Worm (Caenorhabditis elegans) whole organism, early embryonic: ENCODE results near the gene lsm-4.

Source experiments
- B0310.2 ChIP-seq: sonication (generic microtip); optimal IDR thresholded peaks from 2 replicates; lab custom pipeline; 2016; ENCODE audit warnings: mild to moderate bottlenecking, missing genetic modification characterization, missing compliant biosample characterization
- F13C5.2 ChIP-seq: sonication (generic microtip); optimal IDR thresholded peaks from 2 replicates; lab custom pipeline; 2017; ENCODE audit warnings: mild to moderate bottlenecking, missing genetic modification characterization, inconsistent platforms, missing compliant biosample characterization
- aly-1 ChIP-seq: sonication (generic microtip); optimal IDR thresholded peaks from 2 replicates; lab custom pipeline; 2016; ENCODE audit warnings: missing genetic modification characterization, missing compliant biosample characterization
- ama-1 ChIP-seq: fragments of 150-350 bp; optimal IDR thresholded peaks from 2 replicates; lab custom pipeline; 2014
- ceh-13 ChIP-seq: fragments of 200-800 bp; sonication (Bioruptor generic); optimal IDR thresholded peaks from 2 replicates; lab custom pipeline; 2018; ENCODE audit warnings: mild to moderate bottlenecking, missing genetic modification characterization, missing compliant biosample characterization
- ceh-36 ChIP-seq: sonication (generic microtip); optimal IDR thresholded peaks from 2 replicates; lab custom pipeline; 2016; ENCODE audit warnings: missing genetic modification characterization, inconsistent platforms, missing compliant biosample characterization
- ets-7 ChIP-seq: sonication (generic microtip); optimal IDR thresholded peaks from 2 replicates; lab custom pipeline; 2016; ENCODE audit warnings: missing genotype, missing genetic modification characterization, missing compliant biosample characterization
- flt-1 ChIP-seq: fragments of 200-800 bp; sonication (Bioruptor generic); IDR thresholded peaks from 2 replicates; pipeline ENCODE4 v1.3.6; 2022; ENCODE audit warnings: missing genetic modification characterization, missing compliant biosample characterization
- hmbx-1 ChIP-seq: sonication (generic microtip); optimal IDR thresholded peaks from 2 replicates; lab custom pipeline; 2016; ENCODE audit warnings: mild to moderate bottlenecking, missing genetic modification characterization, missing compliant biosample characterization
- pes-1 ChIP-seq: fragments of 200-800 bp; sonication (Bioruptor generic); IDR thresholded peaks from 2 replicates; pipeline ENCODE4 v1.3.6; 2022; ENCODE audit warnings: missing genetic modification reagents, missing genetic modification characterization, missing compliant biosample characterization
- scrt-1 ChIP-seq: fragments of 200-800 bp; sonication (Bioruptor generic); IDR thresholded peaks from 2 replicates; pipeline ENCODE4 v1.3.6; 2022; ENCODE audit warnings: missing genetic modification characterization, missing compliant biosample characterization
- tbx-11 ChIP-seq: fragments of 200-800 bp; sonication (Bioruptor generic); IDR thresholded peaks from 2 replicates; pipeline ENCODE4 v1.3.6; 2022; ENCODE audit warnings: missing genetic modification characterization, missing compliant biosample characterization
- tbx-37 ChIP-seq: fragments of 200-800 bp; sonication (Bioruptor generic); conservative IDR thresholded peaks from 2 replicates; pipeline ENCODE4 v1.3.6; 2022; ENCODE audit warnings: missing genetic modification reagents, missing genetic modification characterization, missing compliant biosample characterization
- tra-4 ChIP-seq: sonication (generic microtip); optimal IDR thresholded peaks from 2 replicates; lab custom pipeline; 2017; ENCODE audit warnings: missing genetic modification characterization, missing compliant biosample characterization

DNA sequence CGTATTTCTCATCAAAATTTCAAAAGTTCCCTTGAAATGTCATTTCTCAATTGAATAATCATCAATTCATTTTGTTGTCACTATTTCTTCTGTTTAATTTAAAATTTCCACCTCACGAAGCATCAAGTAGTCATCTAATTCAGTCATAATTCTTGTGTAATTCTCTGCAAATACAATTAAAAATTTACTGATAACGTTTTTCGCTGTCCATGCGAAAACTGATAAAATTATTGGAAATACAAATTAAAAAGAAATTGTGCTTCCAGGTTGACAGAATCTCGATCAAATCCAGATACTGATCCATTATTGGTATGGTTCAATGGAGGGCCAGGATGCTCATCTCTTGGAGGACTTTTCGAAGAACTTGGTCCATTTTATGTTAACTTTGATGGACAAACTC lies 19.7 kb downstream of the lsm-4 start:
- TF ChIP-seq flt-1 (GFP tag; lab: Robert Waterston, UW), result no peak
- TF ChIP-seq ceh-13, result no peak
- TF ChIP-seq B0310.2 (tag; lab: Kevin White, UChicago), result no peak
- TF ChIP-seq hmbx-1 (tag; lab: Kevin White, UChicago), result no peak
- no peak for TF ChIP-seq ama-1 (lab: Kevin White, UChicago)
- TF ChIP-seq aly-1, result no peak
- no peak for TF ChIP-seq ceh-36
- TF ChIP-seq tra-4 (tag; lab: Kevin White, UChicago), result no peak
- TF ChIP-seq tbx-11 (GFP tag; lab: Robert Waterston, UW), result no peak
- TF ChIP-seq pes-1 (GFP tag; lab: Robert Waterston, UW), result no peak
- no peak for TF ChIP-seq scrt-1
- TF ChIP-seq F13C5.2 (tag; lab: Kevin White, UChicago), result no peak
- no peak for TF ChIP-seq ets-7 (tag; lab: Kevin White, UChicago)
- TF ChIP-seq tbx-37 (GFP tag; lab: Robert Waterston, UW), result no peak
